Worm (Caenorhabditis elegans) whole organism, L4/young adult: ENCODE measurements around the gene F20G2.5.

Experiments used
- W03F9.2 ChIP-seq: fragments of 150-350 bp; optimal IDR thresholded peaks from 2 replicates; lab custom pipeline; 2014; ENCODE audit warnings: missing biosample characterization, missing genetic modification characterization
- dao-5 ChIP-seq: sonication (generic microtip); optimal IDR thresholded peaks from 2 replicates; lab custom pipeline; 2016; ENCODE audit warnings: missing genotype, missing genetic modification characterization, moderate library complexity, missing compliant biosample characterization

ce11 chrV:13808462-13808867 is 37.2 kb downstream of the F20G2.5 start:
- TF ChIP-seq dao-5 (no peak), W03F9.2 (tag; lab: Kevin White, UChicago) (no peak)
